Worm (Caenorhabditis elegans) whole organism, young adult: ENCODE data around the gene ssp-33.

ENCODE experiments used
- B0035.1 ChIP-seq: sonication (generic microtip); optimal IDR thresholded peaks from 2 replicates; lab custom pipeline; 2016; ENCODE audit warnings: missing genetic modification characterization, mild to moderate bottlenecking, missing compliant biosample characterization, missing genotype, missing genetic modification reagents
- F22D6.2 ChIP-seq: sonication (generic microtip); optimal IDR thresholded peaks from 2 replicates; lab custom pipeline; 2016; ENCODE audit warnings: mild to moderate bottlenecking, missing genetic modification characterization, missing compliant biosample characterization
- ama-1 ChIP-seq, 3 experiments: fragments of 150-350 bp in 1 of 3; sonication (generic microtip) in 2 of 3; optimal IDR thresholded peaks; 2 replicates each; lab custom pipeline; 2014 to 2018; ENCODE audit warnings: missing biosample characterization in 2 of 3, missing genetic modification characterization in 2 of 3, missing genetic modification reagents in 2 of 3
- bed-1 ChIP-seq: fragments of 200-800 bp; sonication (Bioruptor generic); IDR thresholded peaks from 2 replicates; pipeline ENCODE4 v1.3.6; 2022; ENCODE audit warnings: missing genetic modification reagents, missing genetic modification characterization, missing compliant biosample characterization
- ets-4 ChIP-seq: fragments of 200-800 bp; sonication (Bioruptor generic); optimal IDR thresholded peaks from 2 replicates; lab custom pipeline; 2018; ENCODE audit warnings: mild to moderate bottlenecking, missing genetic modification characterization, missing compliant biosample characterization
- fkh-3 ChIP-seq: sonication (generic microtip); optimal IDR thresholded peaks from 2 replicates; lab custom pipeline; 2016; ENCODE audit warnings: mild to moderate bottlenecking, missing genetic modification characterization, missing compliant biosample characterization
- let-607 ChIP-seq, 2 experiments: fragments of 200-800 bp in 1 of 2; sonication (Bioruptor generic) in 1 of 2; sonication (generic microtip) in 1 of 2; optimal IDR thresholded peaks; 2 replicates each; lab custom pipeline; 2016 to 2018; ENCODE audit warnings: mild to moderate bottlenecking in 2 of 2, missing compliant biosample characterization in 2 of 2, missing genetic modification characterization in 2 of 2, moderate library complexity in 2 of 2, missing genotype in 1 of 2
- pha-4 ChIP-seq: fragments of 150-350 bp; sonication (generic microtip); optimal IDR thresholded peaks from 2 replicates; lab custom pipeline; 2014; ENCODE audit warnings: missing biosample characterization, missing genetic modification reagents, missing genetic modification characterization
- sea-2 ChIP-seq: fragments of 200-800 bp; sonication (Bioruptor generic); IDR thresholded peaks from 2 replicates; pipeline ENCODE4 v1.3.6; 2022; ENCODE audit warnings: missing genetic modification characterization, missing compliant biosample characterization
- tbp1 ChIP-seq: fragments of 200-800 bp; sonication (Bioruptor generic); optimal IDR thresholded peaks from 2 replicates; lab custom pipeline; 2018; ENCODE audit warnings: mild to moderate bottlenecking, missing genetic modification characterization, missing compliant biosample characterization
- tbx-9 ChIP-seq: sonication (generic microtip); optimal IDR thresholded peaks from 2 replicates; lab custom pipeline; 2016; ENCODE audit warnings: borderline replicate concordance, missing genetic modification characterization, inconsistent platforms, missing compliant biosample characterization
- unc-130 ChIP-seq: sonication (generic microtip); optimal IDR thresholded peaks from 2 replicates; lab custom pipeline; 2016; ENCODE audit warnings: missing genetic modification reagents, missing genetic modification characterization, missing compliant biosample characterization
- unc-62 ChIP-seq: fragments of 150-350 bp; optimal IDR thresholded peaks from 2 replicates; lab custom pipeline; 2014; ENCODE audit warnings: missing biosample characterization, missing genetic modification reagents, missing genetic modification characterization

DNA sequence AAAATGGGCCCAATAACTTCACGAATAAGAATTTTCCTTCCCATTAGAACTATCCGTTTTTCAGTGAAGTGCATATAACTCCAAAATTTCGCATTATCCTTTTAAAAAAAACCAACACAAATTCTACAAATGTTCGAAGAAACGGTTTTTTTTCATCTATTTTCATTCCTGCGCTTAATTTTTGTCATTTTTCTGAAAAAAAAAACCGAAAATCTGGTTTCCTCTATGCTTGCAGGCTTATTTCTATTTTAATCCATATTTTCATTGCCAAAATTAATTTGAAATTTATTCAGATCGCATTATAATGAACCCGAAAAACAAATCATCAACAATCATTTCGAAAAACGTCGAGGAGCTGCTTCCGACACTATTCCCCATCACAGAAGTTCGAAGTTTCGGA is 12.5 kb upstream of the ssp-33 start, which contains the start of gene set-5:
- TF ChIP-seq fkh-3 (tag; lab: Kevin White, UChicago) = no peak
- TF ChIP-seq sea-2 = no peak
- no peak for TF ChIP-seq unc-130 (GFP tag; lab: Kevin White, UChicago)
- TF ChIP-seq unc-62 (GFP tag; lab: Kevin White, UChicago) = no peak
- no peak for TF ChIP-seq B0035.1
- no peak for TF ChIP-seq let-607 (tag; optimal IDR thresholded peaks at IDR 0.05; lab: Kevin White, UChicago)
- no peak for TF ChIP-seq pha-4 (tag; lab: Kevin White, UChicago)
- TF ChIP-seq ets-4 (GFP tag; lab: Kevin White, UChicago) = no peak
- no peak for TF ChIP-seq bed-1 (GFP tag; lab: Robert Waterston, UW)
- no peak for TF ChIP-seq tbx-9
- no peak for TF ChIP-seq ama-1 (optimal IDR thresholded peaks at IDR 0.05; lab: Kevin White, UChicago)
- TF ChIP-seq ama-1 (GFP tag; optimal IDR thresholded peaks at IDR 0.05; lab: Kevin White, UChicago) = no peak
- no peak for TF ChIP-seq tbp1 (GFP tag; lab: Kevin White, UChicago)
- no peak for TF ChIP-seq F22D6.2 (tag; lab: Kevin White, UChicago)
